Worm (Caenorhabditis elegans): ENCODE data around the gene F31F6.2.
A peak's percentile ranks its signal among the peaks of the same experiment; 100 is the strongest.

F31F6.2 gene

DNA sequence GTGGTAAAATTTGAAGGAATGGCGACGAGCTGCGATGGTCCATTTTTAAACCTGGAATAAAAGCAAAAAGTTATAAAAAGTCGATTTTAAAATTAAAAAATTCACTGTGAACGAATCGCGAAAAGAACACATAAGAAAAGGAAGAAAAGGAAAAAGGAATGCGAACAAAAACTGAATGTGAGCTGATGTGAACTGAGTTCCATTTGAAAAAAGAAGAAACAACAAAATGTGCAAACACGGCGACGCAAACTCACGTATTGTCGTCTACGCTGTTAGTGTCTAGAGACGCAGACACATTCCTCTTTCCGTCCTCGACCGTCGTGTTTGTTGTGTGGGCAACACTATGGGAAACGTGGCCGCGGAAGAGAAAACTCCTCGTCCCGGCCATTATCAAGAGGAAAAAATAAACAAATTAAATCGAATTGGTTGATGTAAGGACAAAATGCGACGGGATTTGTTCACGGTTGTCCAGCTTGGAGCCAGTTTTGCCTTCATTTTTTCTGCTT lies 17.9 kb downstream of the F31F6.2 start, which contains the start of the genes C27C12.1 and C27C12.4 (continued):
- TF ChIP-seq nhr-76 (tag; optimal IDR thresholded peaks at IDR 0.05), result no peak
- TF ChIP-seq jun-1 (tag; optimal IDR thresholded peaks at IDR 0.05), result peak; percentile 84
- no peak for TF ChIP-seq aha-1 (tag; optimal IDR thresholded peaks at IDR 0.05)
- TF ChIP-seq efl-1 (optimal IDR thresholded peaks at IDR 0.05), result peak; percentile 80 to 86
- TF ChIP-seq efl-1 (GFP tag; optimal IDR thresholded peaks at IDR 0.05 in 1 of 2), result peak; percentile 67 to 95
- TF ChIP-seq unc-86 (tag; optimal IDR thresholded peaks at IDR 0.05), result peak; percentile 83
- no peak for TF ChIP-seq nhr-12 (tag; optimal IDR thresholded peaks at IDR 0.05)
- TF ChIP-seq nhr-28 (tag; optimal IDR thresholded peaks at IDR 0.05), result no peak
- TF ChIP-seq irx-1 (tag; optimal IDR thresholded peaks at IDR 0.05), result peak; percentile 85
- TF ChIP-seq elt-2 (tag; optimal IDR thresholded peaks at IDR 0.05), result peak; percentile 78
- TF ChIP-seq dsc-1 (tag; optimal IDR thresholded peaks at IDR 0.05), result peak; percentile 83
- no peak for TF ChIP-seq zag-1 (tag; optimal IDR thresholded peaks at IDR 0.05)
- TF ChIP-seq hpl-2 (GFP tag; optimal IDR thresholded peaks at IDR 0.05), result peak; percentile 13
- TF ChIP-seq fkh-10 (GFP tag; optimal IDR thresholded peaks at IDR 0.05), result peak; percentile 90
- TF ChIP-seq lin-13 (GFP tag; optimal IDR thresholded peaks at IDR 0.05), result peak; percentile 66
- peak; percentile 63 for TF ChIP-seq pax-3 (tag; optimal IDR thresholded peaks at IDR 0.05)
- TF ChIP-seq ceh-82 (tag; optimal IDR thresholded peaks at IDR 0.05), result peak; percentile 82 to 90 (median 84)
- no peak for TF ChIP-seq vab-15 (tag; optimal IDR thresholded peaks at IDR 0.05)
- peak; percentile 93 for TF ChIP-seq nhr-20 (tag; optimal IDR thresholded peaks at IDR 0.05)
- peak; percentile 93 for TF ChIP-seq nhr-47 (tag; optimal IDR thresholded peaks at IDR 0.05)
- TF ChIP-seq unc-62 (GFP tag; optimal IDR thresholded peaks at IDR 0.05), result no peak
- no peak for TF ChIP-seq Y116A8C.19 (tag; optimal IDR thresholded peaks at IDR 0.05; ENCODE audit: borderline replicate concordance)
- peak; percentile 71 to 79 (median 79) for TF ChIP-seq dpl-1 (GFP tag; optimal IDR thresholded peaks at IDR 0.05)
- peak; percentile 76 for TF ChIP-seq isw-1 (GFP tag; IDR thresholded peaks at IDR 0.05)
- TF ChIP-seq sup-37 (GFP tag; optimal IDR thresholded peaks at IDR 0.05), result peak; percentile 43
- TF ChIP-seq ztf-4 (tag; optimal IDR thresholded peaks at IDR 0.05), result peak; percentile 73
- peak; percentile 82 to 89 for TF ChIP-seq lsy-2 (tag; optimal IDR thresholded peaks at IDR 0.05)
- peak; percentile 84 for TF ChIP-seq unc-130 (tag; optimal IDR thresholded peaks at IDR 0.05)
- no peak for TF ChIP-seq alr-1 (tag; optimal IDR thresholded peaks at IDR 0.05; ENCODE audit: borderline replicate concordance)
- TF ChIP-seq lin-15B (tag; optimal IDR thresholded peaks at IDR 0.05), result peak; percentile 50
- TF ChIP-seq xbp-1 (tag; optimal IDR thresholded peaks at IDR 0.05), result peak; percentile 83
- TF ChIP-seq ets-5 (GFP tag; IDR thresholded peaks at IDR 0.05), result no peak
- TF ChIP-seq nhr-90 (tag; optimal IDR thresholded peaks at IDR 0.05; ENCODE audit: poor library complexity), result peak; percentile 90
- TF ChIP-seq skn-1 (tag; optimal IDR thresholded peaks at IDR 0.05), result peak; percentile 73
- TF ChIP-seq mef-2 (tag; optimal IDR thresholded peaks at IDR 0.05), result peak; percentile 27
- TF ChIP-seq ceh-90 (tag; optimal IDR thresholded peaks at IDR 0.05), result peak; percentile 80
- TF ChIP-seq unc-98 (GFP tag; IDR thresholded peaks at IDR 0.05), result peak; percentile 55; the same call in 1 of the 2 replicates
- TF ChIP-seq ceh-8 (GFP tag; optimal IDR thresholded peaks at IDR 0.05), result peak; percentile 25
- peak; percentile 66 for TF ChIP-seq nhr-77 (tag; optimal IDR thresholded peaks at IDR 0.05)
- peak; percentile 61 for TF ChIP-seq C04F5.9 (tag; optimal IDR thresholded peaks at IDR 0.05)
- TF ChIP-seq lin-35 (GFP tag; optimal IDR thresholded peaks at IDR 0.05), result peak; percentile 75 to 88
- TF ChIP-seq snu-23 (GFP tag; optimal IDR thresholded peaks at IDR 0.05), result peak; percentile 94
- no peak for TF ChIP-seq pqm-1 (tag; optimal IDR thresholded peaks at IDR 0.05)
- peak; percentile 93 for TF ChIP-seq lir-3 (tag; optimal IDR thresholded peaks at IDR 0.05; ENCODE audit: poor library complexity)
- TF ChIP-seq mab-9 (GFP tag; IDR thresholded peaks at IDR 0.05), result peak; percentile 83
- TF ChIP-seq mdl-1 (tag; optimal IDR thresholded peaks at IDR 0.05), result peak in 1 of 2 experiments; percentile 90
- TF ChIP-seq ztf-11 (tag; optimal IDR thresholded peaks at IDR 0.05), result peak in 1 of 2 experiments; percentile 82
- no peak for TF ChIP-seq nhr-84 (tag; optimal IDR thresholded peaks at IDR 0.05)
- TF ChIP-seq nhr-11 (tag; optimal IDR thresholded peaks at IDR 0.05), result peak; percentile 47
- peak; percentile 93 for TF ChIP-seq nhr-85 (tag)
- TF ChIP-seq fkh-4 (tag; optimal IDR thresholded peaks at IDR 0.05; ENCODE audit: borderline replicate concordance), result peak; percentile 63
- TF ChIP-seq pag-3 (tag; optimal IDR thresholded peaks at IDR 0.05; ENCODE audit: borderline replicate concordance, insufficient read depth), result no peak

Data from whole organism, L1 larva.